Fruit fly (Drosophila melanogaster): ENCODE data around the gene pins.

pins gene

DNA sequence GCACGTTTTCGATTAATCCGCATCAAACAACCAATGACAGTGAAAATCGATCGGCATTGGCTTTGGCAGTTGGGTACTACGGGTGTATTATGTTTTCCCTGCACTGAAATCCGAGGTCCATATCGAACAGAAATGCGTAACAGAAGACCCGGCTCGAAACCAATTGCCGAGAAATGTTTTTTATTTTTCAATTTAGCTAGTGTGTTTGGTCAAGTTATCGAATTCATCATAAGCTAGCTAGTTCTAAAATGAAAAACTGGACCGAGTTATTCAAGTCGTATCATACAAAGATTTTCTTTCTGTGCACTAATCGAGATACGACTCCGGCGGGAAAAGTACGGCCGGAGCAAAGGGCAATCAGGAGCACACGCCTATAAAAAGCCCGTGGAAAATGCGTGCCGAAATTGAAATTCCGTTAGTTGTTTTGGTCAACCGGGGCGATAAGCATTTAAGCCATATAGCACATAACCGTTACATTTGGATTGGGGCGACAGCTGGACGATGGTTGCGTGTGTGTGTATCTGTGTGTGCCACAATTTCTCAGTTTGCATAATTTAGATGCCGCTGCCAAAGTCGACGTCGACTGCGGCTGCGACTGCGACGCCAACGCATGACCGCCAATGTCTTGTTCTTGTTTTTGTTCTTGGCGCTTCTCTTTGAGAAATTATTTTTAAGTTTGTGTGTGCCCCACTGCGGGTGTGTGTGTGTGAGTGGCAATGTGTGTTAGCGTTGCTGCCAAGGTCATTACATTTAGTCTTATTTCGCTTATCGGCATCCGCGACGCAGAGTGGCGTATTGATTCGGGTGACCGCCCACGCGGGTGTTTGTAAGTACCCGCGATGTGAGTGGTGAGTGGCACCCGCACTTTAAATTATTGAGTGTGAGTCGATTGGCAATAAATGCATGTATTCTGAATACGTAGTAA lies 26.7 kb downstream of the pins start (continued):
- TF ChIP-seq CG17359 (tag; optimal IDR thresholded peaks at IDR 0.05) (no peak), Hmx (GFP tag; optimal IDR thresholded peaks at IDR 0.05) (no peak), CG10366 (GFP tag; IDR thresholded peaks at IDR 0.05) (peak; percentile 10; the same call in 1 of the 2 replicates), CG18764 (GFP tag; optimal IDR thresholded peaks at IDR 0.05) (no peak), CG34422 (GFP tag; IDR thresholded peaks at IDR 0.05) (0 out of 3 replicates have a peak, but pooled peaks have one; percentile 14), sc (optimal IDR thresholded peaks at IDR 0.05) (no peak), sc (GFP tag; optimal IDR thresholded peaks at IDR 0.05) (no peak), CG9727 (GFP tag; optimal IDR thresholded peaks at IDR 0.05) (no peak), cwo (GFP tag; optimal IDR thresholded peaks at IDR 0.05) (no peak), Ravus (GFP tag; IDR thresholded peaks at IDR 0.05) (no peak), E2f1 (GFP tag; IDR thresholded peaks at IDR 0.05) (0 out of 2 replicates have a peak, but pooled peaks have one; percentile 29), exex (tag; optimal IDR thresholded peaks at IDR 0.05) (no peak), CG7839 (tag; optimal IDR thresholded peaks at IDR 0.05) (peak; percentile 4), row (GFP tag; IDR thresholded peaks at IDR 0.05) (peak; percentile 42; the same call in 2 of the 3 replicates), CG2129 (GFP tag; IDR thresholded peaks at IDR 0.05; ENCODE audit: partially characterized antibody) (no peak), CG15269 (tag; optimal IDR thresholded peaks at IDR 0.05) (peak; percentile 12), CG15696 (tag; optimal IDR thresholded peaks at IDR 0.05) (no peak), lab (GFP tag; optimal IDR thresholded peaks at IDR 0.05) (peak; percentile 15), CG14014 (GFP tag; IDR thresholded peaks at IDR 0.05) (peak; percentile 20; the same call in 1 of the 2 replicates), slbo (GFP tag; IDR thresholded peaks at IDR 0.05) (0 out of 2 replicates have a peak, but pooled peaks have one; percentile 7), Awh (GFP tag; IDR thresholded peaks at IDR 0.05) (no peak), CG14710 (tag; optimal IDR thresholded peaks at IDR 0.05) (no peak), CG32767 (GFP tag; IDR thresholded peaks at IDR 0.05) (no peak), sd (tag; optimal IDR thresholded peaks at IDR 0.05) (peak; percentile 5), prd (optimal IDR thresholded peaks at IDR 0.05) (no peak), prd (GFP tag; IDR thresholded peaks at IDR 0.05) (0 out of 3 replicates have a peak, but pooled peaks have one; percentile 11), Sox102F (GFP tag; optimal IDR thresholded peaks at IDR 0.05) (peak; percentile 17), Antp (GFP tag; optimal IDR thresholded peaks at IDR 0.05) (peak; percentile 9), CG31441 (GFP tag; IDR thresholded peaks at IDR 0.05) (no peak), Pdp1 (GFP tag; optimal IDR thresholded peaks at IDR 0.05) (peak in 1 of 2 experiments; percentile 55), ftz-f1 (GFP tag; optimal IDR thresholded peaks at IDR 0.05) (peak; percentile 58), sens (GFP tag) (peak; percentile 62), C15 (GFP tag; IDR thresholded peaks at IDR 0.05) (no peak), mam (GFP tag; optimal IDR thresholded peaks at IDR 0.05) (peak; percentile 15), cad (GFP tag; optimal IDR thresholded peaks at IDR 0.05) (no peak), CG2120 (GFP tag; optimal IDR thresholded peaks at IDR 0.05) (peak; percentile 19), onecut (GFP tag; IDR thresholded peaks at IDR 0.05) (peak; percentile 64), CG3163 (GFP tag; optimal IDR thresholded peaks at IDR 0.05) (no peak), CG6175 (GFP tag; IDR thresholded peaks at IDR 0.05) (peak; percentile 72; the same call in 1 of the 3 replicates), CG2678 (tag; optimal IDR thresholded peaks at IDR 0.05) (peak; percentile 48), CG9876 (GFP tag; optimal IDR thresholded peaks at IDR 0.05) (no peak), abd-A (tag; optimal IDR thresholded peaks at IDR 0.05) (peak; percentile 3), CG2202 (tag; optimal IDR thresholded peaks at IDR 0.05) (no peak), klu (GFP tag; IDR thresholded peaks at IDR 0.05) (no peak), CrebB (tag; optimal IDR thresholded peaks at IDR 0.05) (no peak), Adf1 (GFP tag; IDR thresholded peaks at IDR 0.05) (peak; percentile 93), ranshi (GFP tag; IDR thresholded peaks at IDR 0.05) (0 out of 2 replicates have a peak, but pooled peaks have one; percentile 7), run (tag; optimal IDR thresholded peaks at IDR 0.05) (no peak), CG13775 (GFP tag; optimal IDR thresholded peaks at IDR 0.05) (no peak)

Data from whole organism, embryonic.